Worm (Caenorhabditis elegans): ENCODE results near the gene dpy-7.
A peak's percentile ranks its signal among the peaks of the same experiment; 100 is the strongest.

The dpy-7 gene

ce11 chrX:7573629-7574028, 36.0 kb upstream of the dpy-7 start:
- TF ChIP-seq nhr-129 (tag; optimal IDR thresholded peaks at IDR 0.05) (peak; percentile 67), ceh-82 (tag; optimal IDR thresholded peaks at IDR 0.05) (no peak), F13H6.1 (tag; optimal IDR thresholded peaks at IDR 0.05) (peak; percentile 72), C34F6.9 (tag; optimal IDR thresholded peaks at IDR 0.05) (peak; percentile 24), nhr-237 (tag; optimal IDR thresholded peaks at IDR 0.05) (no peak), sma-9 (GFP tag; optimal IDR thresholded peaks at IDR 0.05) (peak; percentile 56), sma-9 (tag; optimal IDR thresholded peaks at IDR 0.05) (no peak)

DNA sequence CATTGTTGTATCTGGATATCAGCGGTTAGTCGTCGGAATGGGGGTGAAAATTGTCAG, 35.8 kb upstream of the dpy-7 start, which contains the start of the genes unc-98 and F08C6.18:
TSS of gene unc-98 (minus strand) at position 48 of the 57 bp plus-strand sequence.
TSS of gene F08C6.18 (minus strand) at position 57 of the 57 bp plus-strand sequence.
- TF ChIP-seq elt-3 (tag; optimal IDR thresholded peaks at IDR 0.05) (no peak), ztf-1 (GFP tag; conservative IDR thresholded peaks at IDR 0.05) (no peak), aly-2 (tag; optimal IDR thresholded peaks at IDR 0.05) (no peak), Y55F3AM.14 (GFP tag; optimal IDR thresholded peaks at IDR 0.05) (no peak), nhr-12 (tag; optimal IDR thresholded peaks at IDR 0.05) (no peak), R02D3.7 (tag; optimal IDR thresholded peaks at IDR 0.05) (no peak), gmeb-1 (tag; optimal IDR thresholded peaks at IDR 0.05) (no peak), sma-9 (GFP tag; optimal IDR thresholded peaks at IDR 0.05) (no peak), sma-9 (tag; optimal IDR thresholded peaks at IDR 0.05) (no peak), nhr-237 (tag; optimal IDR thresholded peaks at IDR 0.05) (no peak), dmd-4 (tag; optimal IDR thresholded peaks at IDR 0.05) (no peak), nhr-129 (tag; optimal IDR thresholded peaks at IDR 0.05) (no peak), F13H6.1 (tag; optimal IDR thresholded peaks at IDR 0.05) (no peak), crh-2 (tag; optimal IDR thresholded peaks at IDR 0.05) (no peak), unc-62 (GFP tag; optimal IDR thresholded peaks at IDR 0.05) (no peak), ZK546.5 (tag; optimal IDR thresholded peaks at IDR 0.05) (no peak), mbf-1 (tag; optimal IDR thresholded peaks at IDR 0.05) (no peak), sem-4 (tag; optimal IDR thresholded peaks at IDR 0.05) (no peak), nhr-25 (tag; optimal IDR thresholded peaks at IDR 0.05) (no peak), zag-1 (tag; optimal IDR thresholded peaks at IDR 0.05) (no peak)

DNA sequence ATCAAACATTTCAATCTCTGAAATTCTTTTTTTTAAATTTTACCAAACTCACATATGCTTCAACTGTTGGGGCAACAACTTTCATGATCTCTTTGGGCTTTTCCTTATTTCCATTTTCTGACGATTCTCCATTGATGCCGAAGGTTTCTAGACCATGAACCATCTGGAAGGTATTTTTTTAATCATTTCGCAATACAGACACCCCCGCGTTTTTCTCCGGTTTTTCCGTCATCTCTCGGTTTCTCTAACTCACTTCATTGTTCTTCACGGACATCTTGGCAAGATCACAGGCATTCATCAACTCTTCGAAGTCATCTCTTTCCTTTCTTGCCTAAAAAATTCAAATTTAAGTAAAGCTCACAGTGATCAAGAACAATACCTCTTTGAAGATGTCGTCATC, 35.6 kb upstream of the dpy-7 start:
- TF ChIP-seq ceh-82 (tag; optimal IDR thresholded peaks at IDR 0.05) (no peak), unc-55 (GFP tag; optimal IDR thresholded peaks at IDR 0.05) (peak; percentile 18), sma-9 (GFP tag; optimal IDR thresholded peaks at IDR 0.05) (no peak), sma-9 (tag; optimal IDR thresholded peaks at IDR 0.05) (no peak), crh-2 (tag; optimal IDR thresholded peaks at IDR 0.05) (no peak)

- TF ChIP-seq ama-1 (optimal IDR thresholded peaks at IDR 0.05) (no peak), unc-55 (GFP tag; optimal IDR thresholded peaks at IDR 0.05) (peak; percentile 15)
These were observed 34.5 kb upstream of the dpy-7 start, which contains the start of gene pcyt-1 for ce11 chrX:7572057-7572456. Gene pcyt-1, plus strand, starts transcription at chrX:7572357.

DNA sequence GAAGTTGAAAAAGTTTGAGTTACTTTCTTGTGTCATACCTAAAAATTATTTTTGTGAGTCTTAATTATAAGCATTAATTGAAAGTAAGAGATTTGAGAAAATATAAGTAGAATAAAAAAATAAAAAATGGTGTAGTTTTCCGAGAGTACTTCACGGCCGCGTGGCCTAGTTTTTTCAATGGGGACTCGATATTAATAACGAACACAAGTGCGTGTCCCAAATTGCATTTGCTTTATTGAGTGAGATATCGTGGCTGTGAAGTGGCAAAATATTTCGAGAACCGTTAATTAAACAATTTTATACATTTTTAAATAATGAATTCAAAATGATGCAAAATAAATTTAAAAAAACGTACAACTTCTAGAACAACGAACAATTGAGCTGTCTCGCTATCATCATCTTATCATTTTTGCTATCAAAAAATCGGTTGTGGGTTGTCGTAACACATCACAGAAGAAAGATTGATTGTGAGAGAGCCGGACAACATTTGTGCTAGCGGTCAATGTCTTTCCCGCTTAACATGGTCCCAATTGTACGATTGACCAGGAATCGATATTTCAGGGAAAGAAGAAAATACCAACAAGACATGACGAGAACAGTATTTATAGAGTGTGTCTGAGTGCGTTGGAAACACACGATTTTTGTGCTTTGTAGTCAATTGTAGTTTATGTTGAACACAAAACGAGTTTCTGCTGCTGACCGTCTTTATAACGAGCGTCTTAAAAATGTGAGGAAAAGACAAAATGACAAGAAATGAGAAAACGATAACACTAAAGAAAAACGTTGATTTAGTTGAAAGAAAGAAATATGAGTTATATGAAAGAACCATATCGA, 32.3 kb upstream of the dpy-7 start, which contains the start of gene apy-1:
TSS of gene apy-1 (minus strand) at position 38 of the 834 bp plus-strand sequence.
- TF ChIP-seq lin-11 (tag; optimal IDR thresholded peaks at IDR 0.05) (no peak), sma-9 (GFP tag; optimal IDR thresholded peaks at IDR 0.05) (peak; percentile 28), sma-9 (tag; optimal IDR thresholded peaks at IDR 0.05) (no peak), F13H6.1 (tag; optimal IDR thresholded peaks at IDR 0.05) (peak; percentile 48), blmp-1 (tag; optimal IDR thresholded peaks at IDR 0.05; ENCODE audit: insufficient read depth) (no peak), fos-1 (tag; optimal IDR thresholded peaks at IDR 0.05) (peak; percentile 16), ztf-4 (tag; optimal IDR thresholded peaks at IDR 0.05) (no peak), gmeb-1 (tag; optimal IDR thresholded peaks at IDR 0.05) (no peak), alr-1 (tag; optimal IDR thresholded peaks at IDR 0.05) (no peak), nhr-21 (tag; optimal IDR thresholded peaks at IDR 0.05) (peak; percentile 18), nhr-6 (tag; optimal IDR thresholded peaks at IDR 0.05) (no peak), unc-39 (tag; optimal IDR thresholded peaks at IDR 0.05) (no peak), nhr-237 (tag; optimal IDR thresholded peaks at IDR 0.05) (no peak), nhr-11 (tag; optimal IDR thresholded peaks at IDR 0.05) (no peak), ceh-82 (tag; optimal IDR thresholded peaks at IDR 0.05) (no peak), nhr-12 (tag; optimal IDR thresholded peaks at IDR 0.05) (no peak), crh-2 (tag; optimal IDR thresholded peaks at IDR 0.05) (peak; percentile 32), C34F6.9 (tag; optimal IDR thresholded peaks at IDR 0.05) (peak; percentile 51), lin-39 (tag; optimal IDR thresholded peaks at IDR 0.05) (no peak), mbf-1 (tag; optimal IDR thresholded peaks at IDR 0.05) (no peak), sem-4 (tag; optimal IDR thresholded peaks at IDR 0.05) (no peak), skn-1 (tag; optimal IDR thresholded peaks at IDR 0.05) (no peak), ztf-1 (GFP tag; conservative IDR thresholded peaks at IDR 0.05) (no peak), R02D3.7 (tag; optimal IDR thresholded peaks at IDR 0.05) (no peak), zag-1 (tag; optimal IDR thresholded peaks at IDR 0.05) (no peak), snpc-4 (tag; optimal IDR thresholded peaks at IDR 0.05) (no peak), nhr-129 (tag; optimal IDR thresholded peaks at IDR 0.05) (peak; percentile 16), lin-13 (GFP tag; optimal IDR thresholded peaks at IDR 0.05) (no peak), nhr-25 (tag; optimal IDR thresholded peaks at IDR 0.05) (peak; percentile 48), lsy-2 (tag; optimal IDR thresholded peaks at IDR 0.05) (peak in 1 of 2 experiments; percentile 66), sma-3 (GFP tag; optimal IDR thresholded peaks at IDR 0.05) (peak; percentile 2), unc-55 (GFP tag; optimal IDR thresholded peaks at IDR 0.05) (peak; percentile 39), mdl-1 (tag; optimal IDR thresholded peaks at IDR 0.05) (no peak)

Measured in whole organism, L2 larva.